Fruit fly (Drosophila melanogaster): Measurements from ENCODE around the gene CG34266.
A peak's percentile ranks its signal among the peaks of the same experiment; 100 is the strongest.

Gene CG34266

DNA sequence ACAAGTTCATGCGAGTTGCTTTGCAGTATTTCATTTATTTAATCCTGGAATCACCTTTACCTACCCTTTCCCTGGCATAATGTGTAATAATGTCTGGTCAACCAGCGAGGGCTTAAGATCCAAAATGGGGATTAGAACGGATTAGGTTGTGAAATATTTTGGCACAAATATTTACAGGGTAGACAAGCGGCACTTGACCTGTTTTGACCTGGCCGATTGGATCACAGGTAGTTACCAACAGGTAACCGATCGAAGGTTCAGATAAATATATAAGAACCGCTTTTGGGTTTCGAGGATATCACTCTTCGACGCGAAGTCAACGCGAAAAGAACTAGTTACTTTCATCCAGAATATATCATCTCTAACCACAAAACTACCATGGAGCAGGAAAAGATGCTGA, 19.7 kb downstream of the CG34266 start, which contains the start of gene CG13713:
CG13713 (plus strand) TSS at position 301 of the 400 bp plus-strand sequence.
- TF ChIP-seq noc (tag; optimal IDR thresholded peaks at IDR 0.05): no peak

DNA sequence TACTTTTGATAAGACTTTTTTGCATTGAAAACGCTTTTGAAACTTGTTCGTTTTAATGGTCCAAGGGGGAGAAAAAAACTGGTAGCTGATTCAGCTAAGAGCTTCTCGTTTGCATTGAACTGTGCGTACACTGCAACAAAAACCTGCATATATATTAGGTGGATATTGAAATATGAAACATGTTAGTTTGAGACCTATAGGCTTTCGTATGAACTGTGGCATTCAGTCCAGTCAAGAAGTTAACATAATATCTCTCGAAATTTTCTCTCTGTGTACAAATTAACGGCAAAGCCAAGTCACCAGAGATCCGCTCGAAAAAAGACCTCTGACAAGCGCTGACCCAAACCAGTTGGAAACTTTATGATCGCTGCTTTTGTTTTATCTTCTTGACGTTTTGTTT, 20.4 kb downstream of the CG34266 start:
- TF ChIP-seq noc (tag; optimal IDR thresholded peaks at IDR 0.05): peak; percentile 78

DNA sequence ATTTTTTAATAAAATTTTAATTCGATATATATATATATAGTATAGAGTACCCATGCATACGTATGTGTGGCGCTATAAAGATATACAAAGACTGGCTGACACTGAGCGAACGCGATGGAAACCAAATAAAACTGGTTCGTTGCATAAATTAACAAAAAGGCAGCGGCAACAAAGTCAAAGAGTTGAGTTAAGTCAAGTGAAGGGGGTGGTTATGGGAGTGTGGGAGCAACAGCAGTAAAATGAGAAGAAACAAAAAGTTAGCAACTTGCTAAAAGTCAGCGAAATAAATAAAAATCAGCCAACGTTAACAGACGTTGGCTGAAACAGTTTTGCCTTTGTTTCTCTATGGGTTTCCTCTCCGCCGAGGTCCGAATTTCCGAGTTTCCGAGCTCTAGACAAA, 20.9 kb downstream of the CG34266 start:
- no peak for TF ChIP-seq noc (tag; optimal IDR thresholded peaks at IDR 0.05)

DNA sequence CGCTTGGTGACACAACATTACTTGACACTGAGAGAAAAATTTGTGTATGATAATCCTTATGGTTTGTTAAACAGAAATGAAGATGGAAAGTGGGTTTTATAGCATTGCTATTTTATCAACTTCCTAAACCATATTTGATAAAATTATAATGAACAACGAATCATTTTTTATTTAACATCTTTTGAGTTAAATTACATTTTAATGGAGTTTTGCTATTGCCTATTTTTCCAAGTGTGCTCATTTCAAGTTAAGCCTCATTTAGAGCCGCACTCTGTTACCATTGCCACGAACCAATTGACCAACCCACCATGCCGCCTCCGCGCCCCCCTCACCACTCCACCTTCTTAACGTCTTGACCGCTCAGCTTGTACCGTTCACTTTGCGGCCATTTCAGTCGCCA, 22.5 kb downstream of the CG34266 start:
- TF ChIP-seq noc (tag; optimal IDR thresholded peaks at IDR 0.05): no peak

DNA sequence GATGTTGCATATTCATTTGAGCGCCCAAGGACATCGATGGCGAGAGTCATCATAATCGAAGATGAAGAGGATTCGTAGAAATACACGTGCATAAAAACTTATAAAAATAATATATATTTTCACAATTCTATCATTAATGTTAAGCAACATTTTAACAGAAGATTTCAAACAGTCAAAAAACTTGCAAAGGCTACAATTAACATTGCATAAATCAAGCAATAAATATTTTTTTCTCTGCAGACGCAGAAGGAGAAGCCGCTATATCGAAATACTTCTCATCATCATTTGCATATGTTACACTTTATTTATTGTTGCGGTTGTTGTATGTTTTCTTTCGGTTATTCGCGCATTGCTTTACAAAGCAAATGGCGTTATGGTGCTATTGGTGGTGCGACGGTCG, 24.4 kb downstream of the CG34266 start:
- TF ChIP-seq noc (tag; optimal IDR thresholded peaks at IDR 0.05): no peak

DNA sequence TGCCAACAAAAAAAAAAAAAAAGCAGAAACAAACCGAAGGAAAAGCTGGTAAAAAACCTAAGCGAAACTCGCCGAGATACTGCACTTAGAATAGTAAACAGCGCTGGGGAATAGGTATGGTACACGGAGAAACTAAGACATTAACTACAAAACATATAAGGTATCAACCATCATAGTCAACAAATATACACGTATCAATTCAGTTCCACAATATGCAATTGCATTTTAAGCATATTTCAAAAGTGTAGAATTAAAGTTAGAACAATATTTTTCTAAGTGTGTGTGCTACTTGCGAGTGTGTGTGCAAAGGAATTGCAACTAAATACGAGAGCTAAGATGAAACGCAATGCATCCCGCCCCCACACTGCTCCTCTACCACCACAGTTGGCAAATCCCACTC, 30.2 kb downstream of the CG34266 start:
- no peak for TF ChIP-seq noc (tag; optimal IDR thresholded peaks at IDR 0.05)

DNA sequence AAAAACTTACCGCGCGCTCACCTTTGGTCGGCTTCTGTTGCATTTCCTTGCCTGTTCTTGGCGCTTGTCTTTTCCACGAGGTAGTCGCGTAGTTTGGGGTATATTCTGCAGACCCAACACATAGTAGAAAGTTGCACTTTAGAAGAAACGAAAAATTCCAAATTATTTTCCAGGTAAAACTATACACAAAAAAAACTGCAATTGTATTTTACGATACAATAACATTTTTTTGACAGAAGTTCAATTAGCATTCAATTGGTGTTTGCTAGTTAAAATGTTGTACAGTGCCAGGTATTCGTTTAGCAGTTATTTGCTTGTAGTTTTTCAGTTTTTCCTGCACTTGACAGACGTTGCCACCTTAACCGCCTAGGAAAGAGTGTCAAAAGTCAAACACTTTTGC, 30.9 kb downstream of the CG34266 start:
- TF ChIP-seq noc (tag; optimal IDR thresholded peaks at IDR 0.05): no peak

DNA sequence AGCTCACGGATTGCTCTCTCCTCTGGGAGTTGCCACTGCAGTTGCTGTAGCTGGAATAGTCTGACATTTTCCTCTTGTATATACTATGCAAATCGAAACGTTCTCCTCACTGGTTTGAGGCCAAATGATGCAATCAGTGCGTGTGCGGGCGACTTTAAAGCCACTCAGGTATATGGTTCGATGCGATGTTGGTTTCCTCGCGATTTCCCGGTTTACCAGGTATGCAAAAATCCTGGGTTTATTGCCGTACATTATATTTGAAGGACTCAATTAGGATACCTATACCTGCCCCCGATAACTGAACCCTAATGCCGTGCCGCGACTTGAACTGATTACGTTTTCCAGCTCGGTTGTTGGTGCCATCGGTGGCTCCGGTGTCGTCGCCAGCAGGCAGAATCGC, 32.2 kb downstream of the CG34266 start, which contains the start of gene CG13712:
CG13712 (minus strand) TSS at position 101 of the 400 bp plus-strand sequence.
- no peak for TF ChIP-seq noc (tag; optimal IDR thresholded peaks at IDR 0.05)

DNA sequence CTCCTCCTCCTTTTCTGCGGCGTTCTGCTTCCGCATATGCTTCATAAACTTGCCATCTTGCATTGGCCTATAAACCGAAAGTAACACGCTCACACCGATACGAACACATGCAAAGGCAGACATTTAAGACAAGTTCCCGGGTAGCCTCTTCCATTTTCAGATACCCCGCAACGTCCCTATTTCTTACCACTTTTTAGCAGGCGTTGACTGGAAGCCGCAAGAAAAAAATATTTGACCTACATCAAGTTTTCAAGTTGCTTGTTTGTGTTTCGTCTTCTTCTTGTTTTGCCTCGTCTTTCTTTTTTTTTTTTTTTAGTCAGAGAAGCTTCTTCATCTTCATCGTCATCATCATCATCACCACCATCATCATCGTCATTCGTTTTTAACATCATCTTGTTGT, 42.1 kb downstream of the CG34266 start:
- no peak for TF ChIP-seq noc (tag; optimal IDR thresholded peaks at IDR 0.05)

DNA sequence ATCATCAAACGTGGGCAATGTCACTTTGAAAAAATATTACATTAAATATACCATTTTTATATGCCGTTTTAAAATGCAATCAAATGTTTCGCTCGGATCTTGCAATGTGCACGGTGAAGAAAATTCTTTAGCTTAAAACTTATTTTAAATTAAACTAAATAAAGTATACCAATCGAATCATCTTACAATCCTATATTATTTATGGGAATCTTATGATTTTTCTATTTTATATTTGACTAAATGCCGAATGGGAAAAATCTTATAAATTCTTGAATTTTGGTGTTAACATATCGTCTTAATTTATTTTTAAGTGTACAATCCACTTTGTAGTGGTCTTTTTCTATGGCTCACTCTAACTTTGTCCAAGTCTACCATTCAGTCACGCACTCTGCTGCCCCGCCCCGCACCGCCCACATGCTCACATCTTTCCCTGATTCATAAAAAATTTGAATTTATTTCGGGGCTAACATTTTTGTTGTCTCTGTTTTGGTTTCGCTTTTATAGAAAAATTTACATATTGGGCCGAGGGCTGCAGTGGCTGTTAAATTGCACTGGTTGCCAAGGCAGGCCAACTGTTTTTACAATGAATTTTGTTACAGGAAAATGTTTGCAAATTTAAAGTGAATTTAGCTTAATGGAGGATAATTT, 43.0 kb downstream of the CG34266 start:
- TF ChIP-seq noc (tag; optimal IDR thresholded peaks at IDR 0.05): no peak

DNA sequence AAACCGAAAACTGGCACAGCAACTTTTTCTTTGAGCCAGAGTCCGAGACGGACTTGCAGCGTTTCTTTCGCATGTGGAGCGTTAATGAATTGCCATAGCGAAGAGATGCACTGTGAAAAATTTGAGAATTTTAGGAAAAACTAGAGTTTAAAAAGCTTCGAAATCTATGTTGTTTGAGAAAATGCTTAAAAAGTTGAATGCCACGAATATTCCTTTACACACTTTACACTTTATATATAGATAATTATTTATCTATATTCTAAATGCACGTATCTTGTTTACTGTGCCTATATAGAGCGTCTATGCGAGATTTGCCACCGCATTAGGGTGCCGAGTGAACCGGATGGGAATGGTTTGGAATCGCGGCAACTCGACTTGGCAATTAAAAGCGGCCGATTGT, 44.3 kb downstream of the CG34266 start:
- no peak for TF ChIP-seq noc (tag; optimal IDR thresholded peaks at IDR 0.05)

Data from whole organism, larva.